Fruit fly (Drosophila melanogaster) whole organism, embryonic: Measurements from ENCODE around the gene CG7518.

Experiments used
- CG10274 ChIP-seq: fragments of 200-800 bp; sonication (Bioruptor generic); optimal IDR thresholded peaks from 3 replicates; lab custom pipeline; 2017; ENCODE audit warnings: missing biosample characterization, mild to moderate bottlenecking, missing genetic modification characterization
- CG10321 ChIP-seq: fragments of 200-800 bp; sonication (Bioruptor generic); IDR thresholded peaks from 2 replicates; pipeline ENCODE4 v1.3.6; 2022; ENCODE audit warnings: missing biosample characterization, missing genetic modification characterization
- CG10366 ChIP-seq: fragments of 200-800 bp; sonication (Bioruptor generic); IDR thresholded peaks from 2 replicates; pipeline ENCODE4 v1.3.6; 2022; ENCODE audit warnings: missing biosample characterization, missing genetic modification characterization
- CG10462 ChIP-seq: fragments of 200-800 bp; sonication (Bioruptor generic); optimal IDR thresholded peaks from 2 replicates; lab custom pipeline; 2016; ENCODE audit warnings: missing biosample characterization, missing genetic modification characterization
- CG12942 ChIP-seq: fragments of 200-800 bp; sonication (Bioruptor generic); optimal IDR thresholded peaks from 3 replicates; lab custom pipeline; 2016; ENCODE audit warnings: missing biosample characterization, missing genetic modification characterization
- CG15514 ChIP-seq: fragments of 200-800 bp; sonication (Bioruptor generic); optimal IDR thresholded peaks from 3 replicates; lab custom pipeline; 2017; ENCODE audit warnings: missing biosample characterization, missing genetic modification characterization, mild to moderate bottlenecking, moderate library complexity, missing genetic modification reagents
- CG2129 ChIP-seq: fragments of 200-800 bp; sonication (Bioruptor generic); IDR thresholded peaks from 2 replicates; pipeline ENCODE4 v1.3.6; 2022; ENCODE audit warnings: missing biosample characterization, missing genetic modification characterization; ENCODE audit not compliant: partially characterized antibody
- CG3407 ChIP-seq: fragments of 200-800 bp; sonication (Bioruptor generic); optimal IDR thresholded peaks from 2 replicates; lab custom pipeline; 2018; ENCODE audit warnings: missing biosample characterization, mild to moderate bottlenecking, missing genetic modification characterization
- CG4730 ChIP-seq: fragments of 200-800 bp; sonication (Bioruptor generic); IDR thresholded peaks from 2 replicates; pipeline ENCODE4 v1.3.6; 2022; ENCODE audit warnings: missing biosample characterization, missing genetic modification characterization
- CG7357 ChIP-seq: fragments of 200-800 bp; sonication (Bioruptor generic); IDR thresholded peaks from 3 replicates; pipeline ENCODE4 v1.3.6; 2022; ENCODE audit warnings: missing biosample characterization, missing genetic modification characterization
- CG8765 ChIP-seq: fragments of 200-800 bp; sonication (Bioruptor generic); IDR thresholded peaks from 2 replicates; pipeline ENCODE4 v1.3.6; 2022; ENCODE audit warnings: missing biosample characterization, missing genetic modification characterization
- CG9437 ChIP-seq: fragments of 200-800 bp; sonication (Bioruptor generic); optimal IDR thresholded peaks from 2 replicates; lab custom pipeline; 2018; ENCODE audit warnings: missing biosample characterization, mild to moderate bottlenecking, missing genetic modification characterization
- D19A ChIP-seq: fragments of 200-800 bp; optimal IDR thresholded peaks from 3 replicates; lab custom pipeline; 2019; ENCODE audit warnings: missing biosample characterization, mild to moderate bottlenecking, missing genetic modification characterization, moderate library complexity
- Dip3 ChIP-seq: fragments of 200-800 bp; sonication (Bioruptor generic); optimal IDR thresholded peaks from 3 replicates; lab custom pipeline; 2016; ENCODE audit warnings: missing biosample characterization, missing genetic modification characterization
- Doc3 ChIP-seq: fragments of 200-800 bp; sonication (Bioruptor generic); IDR thresholded peaks from 3 replicates; pipeline ENCODE4 v1.3.6; 2022; ENCODE audit warnings: missing biosample characterization, missing genetic modification characterization; ENCODE audit not compliant: partially characterized antibody
- Dref ChIP-seq: fragments of 200-800 bp; sonication (Bioruptor generic); IDR thresholded peaks from 2 replicates; pipeline ENCODE4 v1.3.6; 2022; ENCODE audit warnings: missing biosample characterization, missing genetic modification characterization
- ERR ChIP-seq: fragments of 200-800 bp; sonication (Bioruptor generic); optimal IDR thresholded peaks from 2 replicates; lab custom pipeline; 2016; ENCODE audit warnings: missing biosample characterization, missing genetic modification characterization
- Ets65A ChIP-seq: fragments of 200-800 bp; sonication (Bioruptor generic); peaks from one replicate; lab custom pipeline; 2016; ENCODE audit warnings: missing biosample characterization, missing genetic modification characterization
- Hr78 ChIP-seq, 2 experiments: fragments of 200-800 bp in 1 of 2; fragments of >200 bp in 1 of 2; sonication (Bioruptor generic) in 1 of 2; optimal IDR thresholded peaks; 2 replicates each; lab custom pipeline; 2017 to 2019; ENCODE audit warnings: missing biosample characterization in 2 of 2, missing genetic modification characterization in 2 of 2, mild to moderate bottlenecking in 1 of 2, moderate library complexity in 1 of 2
- Lpt ChIP-seq: fragments of >200 bp; optimal IDR thresholded peaks from 2 replicates; lab custom pipeline; 2018; ENCODE audit warnings: missing biosample characterization, missing genetic modification characterization
- Nf-YC ChIP-seq: fragments of 200-800 bp; optimal IDR thresholded peaks from 3 replicates; lab custom pipeline; 2019; ENCODE audit warnings: missing biosample characterization, mild to moderate bottlenecking, missing genetic modification characterization, moderate library complexity
- Poxn ChIP-seq: fragments of 200-800 bp; sonication (Bioruptor generic); IDR thresholded peaks from 2 replicates; pipeline ENCODE4 v1.3.6; 2022; ENCODE audit warnings: missing biosample characterization, missing genetic modification characterization
- Stat92E ChIP-seq, 3 experiments: fragments of >200 bp in 2 of 3; fragments of 200-800 bp in 1 of 3; sonication (Bioruptor generic) in 1 of 3; optimal IDR thresholded peaks; 2 replicates each; lab custom pipeline; 2017 to 2019; ENCODE audit warnings: missing biosample characterization in 3 of 3, missing genetic modification characterization in 3 of 3, mild to moderate bottlenecking in 1 of 3, moderate library complexity in 1 of 3
- YL-1 ChIP-seq: fragments of 200-800 bp; sonication (Bioruptor generic); optimal IDR thresholded peaks from 3 replicates; lab custom pipeline; 2017; ENCODE audit warnings: missing biosample characterization, mild to moderate bottlenecking, missing genetic modification characterization
- abd-A ChIP-seq: fragments of 200-800 bp; sonication (Bioruptor generic); optimal IDR thresholded peaks from 3 replicates; lab custom pipeline; 2019; ENCODE audit warnings: missing biosample characterization, mild to moderate bottlenecking, missing genetic modification characterization, moderate library complexity
- aop ChIP-seq: fragments of 200-800 bp; sonication (Bioruptor generic); IDR thresholded peaks from 2 replicates; pipeline ENCODE4 v1.3.6; 2022; ENCODE audit warnings: missing biosample characterization, missing genetic modification characterization
- ap ChIP-seq: fragments of 200-800 bp; sonication (Bioruptor generic); IDR thresholded peaks from 2 replicates; pipeline ENCODE4 v1.3.6; 2022; ENCODE audit warnings: missing biosample characterization, missing genetic modification characterization
- bcd ChIP-seq: fragments of 200-800 bp; sonication (Bioruptor generic); optimal IDR thresholded peaks from 2 replicates; lab custom pipeline; 2017; ENCODE audit warnings: missing biosample characterization, mild to moderate bottlenecking, missing genetic modification characterization
- dmrt11E ChIP-seq: fragments of 200-800 bp; sonication (Bioruptor generic); optimal IDR thresholded peaks from 3 replicates; lab custom pipeline; 2018; ENCODE audit warnings: missing biosample characterization, mild to moderate bottlenecking, missing genetic modification characterization, moderate library complexity
- esg ChIP-seq: fragments of 200-800 bp; sonication (Bioruptor generic); conservative IDR thresholded peaks from 2 replicates; pipeline ENCODE4 v1.3.6; 2022; ENCODE audit warnings: missing biosample characterization, missing genetic modification characterization
- fru ChIP-seq: fragments of >200 bp; optimal IDR thresholded peaks from 2 replicates; lab custom pipeline; 2017
- mam ChIP-seq: fragments of 200-800 bp; sonication (Bioruptor generic); optimal IDR thresholded peaks from 3 replicates; lab custom pipeline; 2016; ENCODE audit warnings: missing biosample characterization, missing genetic modification characterization
- nom ChIP-seq: fragments of 200-800 bp; sonication (Bioruptor generic); optimal IDR thresholded peaks from 2 replicates; lab custom pipeline; 2017; ENCODE audit warnings: missing biosample characterization, missing genetic modification characterization, mild to moderate bottlenecking, moderate library complexity, missing genetic modification reagents
- sqz ChIP-seq: fragments of 200-800 bp; sonication (Bioruptor generic); optimal IDR thresholded peaks from 3 replicates; lab custom pipeline; 2018; ENCODE audit warnings: missing biosample characterization, mild to moderate bottlenecking, missing genetic modification characterization
- stwl ChIP-seq: fragments of 200-800 bp; sonication (Bioruptor generic); optimal IDR thresholded peaks from 3 replicates; lab custom pipeline; 2018; ENCODE audit warnings: missing biosample characterization, mild to moderate bottlenecking, missing genetic modification characterization, moderate library complexity
- tna ChIP-seq: fragments of 200-800 bp; sonication (Bioruptor generic); IDR thresholded peaks from 2 replicates; pipeline ENCODE4 v1.3.6; 2022; ENCODE audit warnings: missing biosample characterization, missing genetic modification characterization; ENCODE audit not compliant: partially characterized antibody
- trem ChIP-seq: fragments of 200-800 bp; optimal IDR thresholded peaks from 3 replicates; lab custom pipeline; 2019; ENCODE audit warnings: missing biosample characterization, mild to moderate bottlenecking, missing genetic modification characterization, moderate library complexity
- usp ChIP-seq: fragments of >200 bp; optimal IDR thresholded peaks from 2 replicates; lab custom pipeline; 2017; ENCODE audit warnings: missing biosample characterization, missing genetic modification characterization
- zen2 ChIP-seq: fragments of 200-800 bp; sonication (Bioruptor generic); IDR thresholded peaks from 3 replicates; pipeline ENCODE4 v1.3.6; 2022; ENCODE audit warnings: missing biosample characterization, missing genetic modification characterization; ENCODE audit not compliant: partially characterized antibody

The CG7518 gene

dm6 chr3R:13043857-13044256 is 46.0 kb downstream of the CG7518 start, which contains the start of gene CG45122:
CG45122 (plus strand) TSS chr3R:13044157.
- TF ChIP-seq Dref (GFP tag; lab: Robert Waterston, UW) = no peak
- no peak for TF ChIP-seq abd-A (tag; lab: Kevin White, UChicago)
- TF ChIP-seq sqz (GFP tag; lab: Kevin White, UChicago) = no peak
- TF ChIP-seq Doc3 (GFP tag; lab: Robert Waterston, UW) = no peak
- TF ChIP-seq CG3407 (GFP tag; lab: Kevin White, UChicago) = no peak
- no peak for TF ChIP-seq zen2
- no peak for TF ChIP-seq YL-1
- TF ChIP-seq fru (lab: Kevin White, UChicago) = no peak
- TF ChIP-seq CG15514 (GFP tag; lab: Kevin White, UChicago) = no peak
- no peak for TF ChIP-seq CG10321 (GFP tag; lab: Robert Waterston, UW)
- no peak for TF ChIP-seq stwl
- TF ChIP-seq Poxn (GFP tag; lab: Robert Waterston, UW) = no peak
- no peak for TF ChIP-seq CG12942 (GFP tag; lab: Kevin White, UChicago)
- TF ChIP-seq bcd (GFP tag; lab: Kevin White, UChicago) = no peak
- no peak for TF ChIP-seq Dip3
- TF ChIP-seq ERR (GFP tag; lab: Kevin White, UChicago) = no peak
- TF ChIP-seq usp (GFP tag; lab: Kevin White, UChicago) = no peak
- TF ChIP-seq tna (GFP tag; lab: Robert Waterston, UW) = no peak
- no peak for TF ChIP-seq CG10274 (GFP tag; lab: Kevin White, UChicago)

DNA sequence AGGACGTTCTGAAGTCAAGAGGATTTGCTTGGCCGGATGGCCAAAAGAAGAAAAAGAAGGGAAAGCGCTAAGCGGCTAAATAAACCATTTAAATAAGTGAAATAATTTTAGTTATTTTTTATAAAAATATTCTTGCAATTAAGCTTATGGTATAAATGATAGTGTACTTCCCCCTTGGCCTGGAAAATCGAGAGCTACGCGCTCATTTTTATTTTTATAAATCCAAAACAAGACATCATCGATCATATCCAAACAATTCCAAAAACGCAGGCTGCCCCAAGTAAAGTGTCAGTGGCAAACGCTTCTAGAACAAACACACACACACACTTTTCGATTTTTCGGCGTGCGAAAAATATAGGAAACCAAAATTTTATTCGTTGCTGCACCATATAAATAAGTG is 46.6 kb downstream of the CG7518 start, which contains the start of gene Hsc70-2:
Hsc70-2 (plus strand) TSS at position 301 of the 400 bp plus-strand sequence.
- TF ChIP-seq Lpt (GFP tag; lab: Kevin White, UChicago) (no peak), Stat92E (GFP tag; optimal IDR thresholded peaks at IDR 0.05; lab: Kevin White, UChicago) (no peak), CG7357 (no peak), CG9437 (no peak), CG4730 (GFP tag; lab: Robert Waterston, UW) (no peak), D19A (tag; lab: Kevin White, UChicago) (no peak), tna (GFP tag; lab: Robert Waterston, UW) (no peak), CG8765 (GFP tag; lab: Robert Waterston, UW) (no peak), esg (GFP tag; lab: Robert Waterston, UW) (no peak), mam (GFP tag; lab: Kevin White, UChicago) (no peak), nom (no peak), Ets65A (GFP tag; lab: Kevin White, UChicago) (no peak), CG2129 (no peak), CG10366 (GFP tag; lab: Robert Waterston, UW) (no peak), aop (no peak), CG10462 (no peak), ap (GFP tag; lab: Robert Waterston, UW) (no peak), dmrt11E (tag; lab: Kevin White, UChicago) (no peak), Hr78 (GFP tag; optimal IDR thresholded peaks at IDR 0.05; lab: Kevin White, UChicago) (no peak)

DNA sequence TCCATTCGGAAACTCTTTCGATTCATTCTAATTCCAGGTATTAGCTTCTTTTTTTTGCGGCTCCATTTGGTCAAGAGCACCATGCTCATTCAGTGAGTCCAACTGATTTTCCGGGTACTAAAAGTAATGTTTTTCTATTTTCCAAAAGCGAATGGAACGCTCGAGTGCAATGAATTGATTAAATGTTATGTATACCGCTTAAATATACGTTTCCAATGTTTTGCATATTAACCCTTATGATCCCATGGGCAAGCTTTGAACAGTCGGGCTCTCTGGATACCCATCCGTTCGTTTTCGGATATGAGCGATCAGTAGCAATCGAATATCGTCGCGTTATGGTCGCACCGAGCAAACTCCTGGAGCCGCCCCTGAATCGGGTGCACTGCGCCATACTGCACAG is 49.5 kb downstream of the CG7518 start, which contains the start of gene CG31157:
CG31157 (plus strand) TSS at position 301 of the 400 bp plus-strand sequence.
- no peak for TF ChIP-seq trem (tag; lab: Kevin White, UChicago)
- no peak for TF ChIP-seq Nf-YC (tag; lab: Kevin White, UChicago)
